Fruit fly (Drosophila melanogaster): Measurements from ENCODE around the gene mRpS34.
A peak's percentile ranks its signal among the peaks of the same experiment; 100 is the strongest.

Gene mRpS34

dm6 chr3L:16337739-16338138, 10.1 kb upstream of the mRpS34 start (continued):
- TF ChIP-seq slbo (GFP tag; IDR thresholded peaks at IDR 0.05), result no peak
- TF ChIP-seq cwo (GFP tag; optimal IDR thresholded peaks at IDR 0.05), result no peak
- TF ChIP-seq CG10274 (GFP tag; optimal IDR thresholded peaks at IDR 0.05), result no peak
- no peak for TF ChIP-seq odd (GFP tag; optimal IDR thresholded peaks at IDR 0.05)
- no peak for TF ChIP-seq CG8089 (GFP tag; optimal IDR thresholded peaks at IDR 0.05)
- no peak for TF ChIP-seq Atf-2 (GFP tag; optimal IDR thresholded peaks at IDR 0.05)
- no peak for TF ChIP-seq CG9797 (GFP tag; optimal IDR thresholded peaks at IDR 0.05)
- no peak for TF ChIP-seq CG8281 (tag; optimal IDR thresholded peaks at IDR 0.05)
- peak; percentile 71; the same call in 1 of the 4 replicates for TF ChIP-seq chinmo (GFP tag; IDR thresholded peaks at IDR 0.05; ENCODE audit: partially characterized antibody)
- no peak for TF ChIP-seq CG7357 (GFP tag; IDR thresholded peaks at IDR 0.05)
- TF ChIP-seq NC2α (GFP tag; optimal IDR thresholded peaks at IDR 0.05), result no peak
- TF ChIP-seq Taf1 (GFP tag; IDR thresholded peaks at IDR 0.05), result no peak
- TF ChIP-seq Xrp1 (GFP tag; IDR thresholded peaks at IDR 0.05), result no peak
- no peak for TF ChIP-seq kay (GFP tag; optimal IDR thresholded peaks at IDR 0.05)
- no peak for TF ChIP-seq fd96Cb (tag; optimal IDR thresholded peaks at IDR 0.05)
- TF ChIP-seq CG18262 (tag; optimal IDR thresholded peaks at IDR 0.05), result no peak
- 0 out of 2 replicates have a peak, but pooled peaks have one; percentile 10 for TF ChIP-seq CG32532 (GFP tag; IDR thresholded peaks at IDR 0.05)
- TF ChIP-seq lbe (GFP tag; optimal IDR thresholded peaks at IDR 0.05), result no peak
- TF ChIP-seq Bgb (GFP tag; IDR thresholded peaks at IDR 0.05; ENCODE audit: partially characterized antibody), result no peak
- TF ChIP-seq sd (tag; optimal IDR thresholded peaks at IDR 0.05), result peak; percentile 66
- TF ChIP-seq CG2199 (GFP tag; IDR thresholded peaks at IDR 0.05), result no peak
- TF ChIP-seq CG12071 (GFP tag; optimal IDR thresholded peaks at IDR 0.05), result no peak
- no peak for TF ChIP-seq MBD-R2 (GFP tag; IDR thresholded peaks at IDR 0.05)
- TF ChIP-seq Scr (GFP tag; IDR thresholded peaks at IDR 0.05; ENCODE audit: partially characterized antibody), result no peak
- TF ChIP-seq CG15696 (tag; optimal IDR thresholded peaks at IDR 0.05), result no peak
- TF ChIP-seq B-H1 (GFP tag; IDR thresholded peaks at IDR 0.05), result no peak
- no peak for TF ChIP-seq Dbx (GFP tag; IDR thresholded peaks at IDR 0.05)
- TF ChIP-seq CG12769 (tag; optimal IDR thresholded peaks at IDR 0.05), result peak; percentile 68

- peak; percentile 8 for TF ChIP-seq CG12769 (tag; optimal IDR thresholded peaks at IDR 0.05)
- no peak for TF ChIP-seq Lim3 (GFP tag; IDR thresholded peaks at IDR 0.05)
- no peak for TF ChIP-seq pan (optimal IDR thresholded peaks at IDR 0.05)
- peak in 1 of 2 experiments; percentile 14 for TF ChIP-seq pan (GFP tag; optimal IDR thresholded peaks at IDR 0.05 in 1 of 2, IDR thresholded peaks at IDR 0.05 in 1 of 2)
- peak; percentile 8 for TF ChIP-seq Blimp-1 (GFP tag; optimal IDR thresholded peaks at IDR 0.05)
- no peak for TF ChIP-seq Stat92E (GFP tag; optimal IDR thresholded peaks at IDR 0.05)
These were observed 9.2 kb upstream of the mRpS34 start, which contains the start of gene CG4998 for dm6 chr3L:16338703-16339102. Gene CG4998 (plus strand): TSS chr3L:16339003.

- TF ChIP-seq nmo (GFP tag; optimal IDR thresholded peaks at IDR 0.05) (no peak), ci (GFP tag; IDR thresholded peaks at IDR 0.05) (0 out of 3 replicates have a peak, but pooled peaks have one; percentile 9), fd64A (GFP tag; optimal IDR thresholded peaks at IDR 0.05) (no peak), CG8478 (optimal IDR thresholded peaks at IDR 0.05) (no peak), Hr78 (GFP tag; optimal IDR thresholded peaks at IDR 0.05) (no peak), CG6791 (GFP tag; IDR thresholded peaks at IDR 0.05; ENCODE audit: partially characterized antibody) (no peak), ATbp (GFP tag; optimal IDR thresholded peaks at IDR 0.05) (no peak), Eip74EF (GFP tag; optimal IDR thresholded peaks at IDR 0.05) (no peak), CG7963 (GFP tag; IDR thresholded peaks at IDR 0.05; ENCODE audit: partially characterized antibody) (no peak), ken (GFP tag; IDR thresholded peaks at IDR 0.05) (no peak), lilli (GFP tag; optimal IDR thresholded peaks at IDR 0.05) (no peak), CG6854 (GFP tag; optimal IDR thresholded peaks at IDR 0.05) (no peak), oc (tag; optimal IDR thresholded peaks at IDR 0.05) (no peak), pum (GFP tag; optimal IDR thresholded peaks at IDR 0.05) (no peak), CG10274 (GFP tag; optimal IDR thresholded peaks at IDR 0.05) (no peak), org-1 (GFP tag; optimal IDR thresholded peaks at IDR 0.05) (no peak), jumu (GFP tag; optimal IDR thresholded peaks at IDR 0.05) (no peak), cwo (GFP tag; optimal IDR thresholded peaks at IDR 0.05) (no peak)
These were observed 8.4 kb upstream of the mRpS34 start for dm6 chr3L:16339463-16339862.
